Worm (Caenorhabditis elegans) whole organism, L4/young adult: ENCODE measurements around the gene spp-12.

Experiments used
- W03F9.2 ChIP-seq: fragments of 150-350 bp; optimal IDR thresholded peaks from 2 replicates; lab custom pipeline; 2014; ENCODE audit warnings: missing biosample characterization, missing genetic modification characterization
- dao-5 ChIP-seq: sonication (generic microtip); optimal IDR thresholded peaks from 2 replicates; lab custom pipeline; 2016; ENCODE audit warnings: missing genotype, missing genetic modification characterization, moderate library complexity, missing compliant biosample characterization
- him-1 ChIP-seq: sonication (generic microtip); optimal IDR thresholded peaks from 2 replicates; lab custom pipeline; 2016; ENCODE audit warnings: missing genotype, missing genetic modification reagents, missing genetic modification characterization, missing compliant biosample characterization

Gene spp-12

DNA sequence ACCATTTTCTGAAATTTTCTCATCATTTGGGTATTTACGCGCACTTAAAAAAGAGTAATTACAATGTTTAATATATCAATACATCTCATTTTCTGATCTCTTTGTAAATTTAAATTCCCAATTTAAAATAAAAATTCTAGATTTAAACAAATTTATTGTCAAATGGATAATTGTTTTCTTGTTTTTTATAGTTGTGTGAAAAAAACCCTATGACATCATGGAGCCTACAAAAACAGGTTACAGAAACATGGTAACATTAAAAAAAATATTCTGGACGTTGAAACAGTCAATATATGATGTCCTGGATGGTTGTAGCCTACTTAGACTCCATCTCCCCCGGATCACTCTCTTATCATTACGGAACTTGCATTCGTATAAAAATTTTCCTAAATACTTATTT, at the start of gene spp-12:
Gene spp-12 (plus strand): TSS at position 301 of the 400 bp plus-strand sequence.
- TF ChIP-seq him-1 (no peak), W03F9.2 (tag; lab: Kevin White, UChicago) (no peak), dao-5 (no peak)

DNA sequence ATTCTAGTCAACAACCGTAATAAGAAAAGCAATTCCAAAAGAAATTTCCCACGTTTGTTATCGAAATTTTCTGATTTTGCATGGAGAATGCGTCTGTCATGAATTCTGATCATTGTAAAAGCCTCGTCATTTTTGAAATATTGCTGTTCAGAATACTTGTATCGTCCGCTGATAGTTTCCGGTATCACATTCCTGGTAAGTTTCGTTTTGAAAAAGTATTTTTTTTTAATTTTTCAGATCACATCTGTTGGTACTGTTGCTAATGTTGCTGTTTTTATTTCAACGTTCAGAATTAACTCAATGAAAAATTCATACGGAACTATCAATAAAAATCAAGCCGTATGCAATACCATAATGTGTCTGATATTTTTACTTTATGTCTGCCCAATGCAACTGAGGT, 48.7 kb upstream of the spp-12 start, which contains the start of gene srx-17:
Gene srx-17 (plus strand): TSS at position 301 of the 400 bp plus-strand sequence.
- no peak for TF ChIP-seq dao-5
- TF ChIP-seq him-1: no peak
- no peak for TF ChIP-seq W03F9.2 (tag; lab: Kevin White, UChicago)

DNA sequence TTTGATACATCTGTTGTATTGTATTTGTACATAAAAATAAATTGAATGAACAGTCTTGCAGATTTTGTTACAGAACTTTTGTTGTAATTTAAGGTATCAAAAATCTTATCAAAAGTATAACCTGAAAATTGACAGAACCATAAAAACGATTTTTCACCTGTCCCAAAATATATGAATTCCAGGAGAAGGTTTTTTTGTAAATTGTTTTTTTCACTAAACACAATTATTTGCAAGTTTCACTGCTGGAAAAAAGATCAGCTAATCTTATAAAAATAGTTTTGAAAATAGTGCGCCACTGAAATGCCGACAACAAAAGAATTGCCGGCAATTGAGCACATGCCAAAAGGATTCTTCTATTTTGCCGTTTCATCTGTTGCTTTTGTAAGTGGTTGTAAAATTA, 46.5 kb upstream of the spp-12 start, which contains the start of gene srx-130:
Gene srx-130 (plus strand): TSS at position 301 of the 400 bp plus-strand sequence.
- TF ChIP-seq W03F9.2 (tag; lab: Kevin White, UChicago) (no peak), dao-5 (no peak), him-1 (no peak)

- TF ChIP-seq him-1: no peak
- TF ChIP-seq W03F9.2 (tag; lab: Kevin White, UChicago): no peak
- no peak for TF ChIP-seq dao-5
Measured at ce11 chrV:13845136-13845535, 44.5 kb upstream of the spp-12 start, which contains the start of gene srx-131. TSS of gene srx-131 (plus strand) at chrV:13845436.

DNA sequence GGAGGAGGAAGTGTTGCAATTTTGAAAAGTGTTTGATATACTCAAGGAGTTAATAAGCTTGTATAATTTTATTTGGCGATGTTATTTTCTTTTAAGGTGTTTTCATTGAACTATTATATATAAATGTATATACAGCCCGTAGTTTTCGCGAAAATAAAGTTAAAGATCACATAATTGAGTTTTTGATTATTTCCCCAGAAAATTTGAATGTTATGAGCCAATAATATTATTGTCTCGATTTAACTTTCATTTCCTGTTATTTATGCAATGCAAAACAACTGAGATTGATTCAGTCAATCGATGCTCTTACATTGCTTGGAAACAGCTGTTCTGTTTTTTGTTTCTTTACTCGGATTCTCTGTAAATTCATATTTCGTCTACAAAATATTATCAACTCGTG, 41.2 kb upstream of the spp-12 start, which contains the start of gene srx-133:
Gene srx-133 (plus strand): TSS at position 301 of the 400 bp plus-strand sequence.
- no peak for TF ChIP-seq dao-5
- no peak for TF ChIP-seq W03F9.2 (tag; lab: Kevin White, UChicago)
- no peak for TF ChIP-seq him-1

DNA sequence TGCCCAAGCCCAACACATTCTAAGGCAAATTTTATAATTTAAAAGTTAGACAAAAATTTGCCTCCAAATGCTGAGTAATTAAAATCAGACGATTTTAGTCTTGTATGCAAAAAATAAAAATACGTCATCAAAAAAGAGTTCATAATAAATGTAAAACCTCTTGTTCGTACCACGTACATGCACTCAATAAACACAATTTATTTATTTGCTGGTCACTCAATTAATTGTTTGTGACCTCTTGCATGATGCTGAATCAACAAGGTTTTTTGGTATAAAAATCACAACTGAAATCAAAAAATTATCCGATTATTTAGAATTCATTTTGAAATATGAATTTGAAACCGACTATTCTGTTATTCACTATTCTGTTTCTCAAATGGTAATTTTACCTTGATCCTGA, 39.4 kb upstream of the spp-12 start, which contains the start of gene hpx-2:
Gene hpx-2 (plus strand): TSS at position 301 of the 400 bp plus-strand sequence.
- TF ChIP-seq W03F9.2 (tag; lab: Kevin White, UChicago) (no peak), dao-5 (no peak), him-1 (no peak)

ce11 chrV:13854306-13854705, 35.3 kb upstream of the spp-12 start, which contains the start of gene ttr-21:
TSS of gene ttr-21 (minus strand) at chrV:13854405.
- no peak for TF ChIP-seq W03F9.2 (tag; lab: Kevin White, UChicago)
- no peak for TF ChIP-seq dao-5
- TF ChIP-seq him-1: no peak

ce11 chrV:13856376-13856775, 33.2 kb upstream of the spp-12 start, which contains the start of gene srx-134:
TSS of gene srx-134 (minus strand) at chrV:13856476.
- TF ChIP-seq W03F9.2 (tag; lab: Kevin White, UChicago): no peak

DNA sequence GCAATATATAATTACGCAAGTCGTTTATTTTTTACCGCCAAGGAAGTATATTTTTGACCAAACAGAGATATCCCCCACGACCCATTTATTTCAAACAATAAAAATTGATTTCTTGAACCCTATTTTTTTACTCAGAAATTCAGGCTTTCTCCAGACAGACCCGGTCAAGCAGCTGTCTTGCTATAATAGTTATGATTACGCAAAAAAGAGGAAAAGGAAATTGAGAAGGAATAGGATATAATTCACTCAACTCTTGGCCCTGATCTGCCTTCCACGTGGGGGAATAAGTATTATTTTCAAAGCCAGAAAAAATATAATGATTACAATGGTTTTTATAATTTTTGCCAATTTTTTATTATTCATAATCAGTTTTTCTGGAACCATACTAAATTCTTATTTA, 32.5 kb upstream of the spp-12 start, which contains the start of gene srx-136:
Gene srx-136 (plus strand): TSS at position 301 of the 400 bp plus-strand sequence.
- TF ChIP-seq W03F9.2 (tag; lab: Kevin White, UChicago): no peak
- TF ChIP-seq him-1: no peak
- TF ChIP-seq dao-5: no peak

ce11 chrV:13858906-13859305, 30.7 kb upstream of the spp-12 start, which contains the start of gene srx-135:
TSS of gene srx-135 (plus strand) at chrV:13859206.
- TF ChIP-seq him-1 (no peak), dao-5 (no peak)

ce11 chrV:13862505-13862904, 27.1 kb upstream of the spp-12 start, which contains the start of gene srx-137:
TSS of gene srx-137 (plus strand) at chrV:13862805.
- TF ChIP-seq him-1: no peak
- TF ChIP-seq W03F9.2 (tag; lab: Kevin White, UChicago): no peak
- no peak for TF ChIP-seq dao-5

- TF ChIP-seq W03F9.2 (tag; lab: Kevin White, UChicago) (no peak), dao-5 (no peak), him-1 (no peak)
Measured at ce11 chrV:13863700-13864099, 25.9 kb upstream of the spp-12 start.

DNA sequence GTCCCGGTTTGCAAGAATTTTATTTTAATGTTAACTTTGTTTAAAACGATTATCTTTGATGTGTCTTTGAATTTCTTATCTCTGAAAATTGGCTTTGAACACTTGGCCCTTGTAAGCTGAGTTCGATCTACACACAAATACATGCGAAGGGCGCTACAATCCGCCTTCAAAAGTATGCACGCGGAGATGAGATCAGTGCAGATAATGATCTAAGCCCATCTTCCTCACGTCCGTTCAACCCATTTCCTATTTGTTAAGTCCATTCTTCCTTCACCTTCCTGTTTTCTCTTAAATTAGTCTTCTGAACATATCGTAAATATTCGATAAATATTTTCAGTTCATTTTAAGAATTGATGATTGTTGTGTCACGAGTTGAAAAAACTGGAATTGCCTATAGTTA, 23.3 kb upstream of the spp-12 start, which contains the start of gene nhr-175:
Gene nhr-175 (plus strand): TSS at position 339 of the 400 bp plus-strand sequence.
- TF ChIP-seq dao-5 (no peak), him-1 (no peak), W03F9.2 (tag; lab: Kevin White, UChicago) (no peak)

DNA sequence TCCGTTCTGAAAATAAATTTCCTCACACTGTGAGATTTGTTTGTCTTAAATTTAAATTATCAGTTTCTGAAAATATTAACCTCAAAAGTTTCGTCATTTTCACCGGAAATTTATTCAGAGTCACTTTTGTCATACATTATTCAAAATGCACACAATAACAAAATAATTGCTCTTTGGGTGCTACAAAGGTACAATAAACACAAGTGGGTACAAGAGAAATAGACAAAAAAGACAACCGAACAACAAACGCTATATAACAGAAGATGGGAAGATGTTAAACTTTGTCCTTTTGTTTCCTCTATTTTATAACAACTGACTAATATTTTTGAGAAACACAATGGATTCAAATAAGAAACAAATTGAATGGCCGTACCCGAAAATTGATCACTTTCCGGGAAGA, 20.1 kb upstream of the spp-12 start:
- TF ChIP-seq W03F9.2 (tag; lab: Kevin White, UChicago) (no peak), him-1 (no peak), dao-5 (no peak)

DNA sequence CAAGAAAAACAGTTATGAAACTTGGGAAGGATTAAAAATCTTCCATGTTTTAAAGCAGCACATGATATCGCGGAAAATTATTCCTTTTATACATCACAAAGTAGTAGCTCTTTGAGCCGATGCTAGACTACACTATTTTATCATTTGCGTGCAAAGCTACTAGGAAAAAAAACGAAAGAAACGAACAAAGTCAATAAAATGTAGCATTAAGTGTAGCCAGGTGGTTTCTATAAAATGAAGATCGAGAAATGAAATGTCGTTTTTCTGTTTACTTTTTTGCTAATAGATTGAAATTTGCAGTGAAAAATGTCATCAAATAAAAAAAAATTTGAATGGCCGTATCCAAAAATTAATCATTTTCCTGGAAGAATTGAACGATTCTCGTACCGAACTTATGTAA, 16.7 kb upstream of the spp-12 start, which contains the start of gene cpt-5:
Gene cpt-5 (plus strand): TSS at position 301 of the 400 bp plus-strand sequence.
- no peak for TF ChIP-seq W03F9.2 (tag; lab: Kevin White, UChicago)
- TF ChIP-seq him-1: no peak
- TF ChIP-seq dao-5: no peak

ce11 chrV:13873323-13873722, 16.3 kb upstream of the spp-12 start:
- no peak for TF ChIP-seq dao-5
- no peak for TF ChIP-seq W03F9.2 (tag; lab: Kevin White, UChicago)
- no peak for TF ChIP-seq him-1
